Fruit fly (Drosophila melanogaster) whole organism, embryonic: ENCODE data around the gene parvin.

ENCODE experiments used
- Aef1 ChIP-seq: fragments of 200-800 bp; sonication (Bioruptor generic); IDR thresholded peaks from 3 replicates; pipeline ENCODE4 v1.3.6; 2022; ENCODE audit warnings: missing biosample characterization, missing genetic modification characterization
- Antp ChIP-seq: fragments of 200-800 bp; sonication (Bioruptor generic); optimal IDR thresholded peaks from 3 replicates; lab custom pipeline; 2016; ENCODE audit warnings: missing biosample characterization, missing genetic modification characterization
- Asciz ChIP-seq: fragments of 200-800 bp; sonication (Bioruptor generic); optimal IDR thresholded peaks from 2 replicates; lab custom pipeline; 2017; ENCODE audit warnings: missing biosample characterization, mild to moderate bottlenecking, missing genetic modification characterization, missing genetic modification reagents
- C15 ChIP-seq: fragments of 200-800 bp; sonication (Bioruptor generic); IDR thresholded peaks from 3 replicates; pipeline ENCODE4 v1.3.6; 2022; ENCODE audit warnings: missing biosample characterization, missing genetic modification characterization
- CG14441 ChIP-seq: fragments of 200-800 bp; sonication (Bioruptor generic); IDR thresholded peaks from 2 replicates; pipeline ENCODE4 v1.3.6; 2022; ENCODE audit warnings: missing biosample characterization, missing genetic modification characterization
- CG14965 ChIP-seq: fragments of 200-800 bp; sonication (Bioruptor generic); optimal IDR thresholded peaks from 2 replicates; lab custom pipeline; 2016; ENCODE audit warnings: missing biosample characterization, missing genetic modification characterization, borderline replicate concordance
- CG16813 ChIP-seq: fragments of 200-800 bp; sonication (Bioruptor generic); IDR thresholded peaks from 3 replicates; pipeline ENCODE4 v1.3.6; 2022; ENCODE audit warnings: missing biosample characterization, missing genetic modification characterization; ENCODE audit not compliant: partially characterized antibody
- CG17568 ChIP-seq: fragments of 200-800 bp; sonication (Bioruptor generic); optimal IDR thresholded peaks from 2 replicates; lab custom pipeline; 2018; ENCODE audit warnings: missing biosample characterization, mild to moderate bottlenecking, missing genetic modification characterization, moderate library complexity
- CG17612 ChIP-seq: fragments of 200-800 bp; sonication (Bioruptor generic); IDR thresholded peaks from 2 replicates; pipeline ENCODE4 v1.3.6; 2022; ENCODE audit warnings: missing biosample characterization, missing genetic modification characterization
- CG2120 ChIP-seq: fragments of 200-800 bp; sonication (Bioruptor generic); optimal IDR thresholded peaks from 3 replicates; lab custom pipeline; 2016; ENCODE audit warnings: missing biosample characterization, missing genetic modification characterization
- CG2712 ChIP-seq: fragments of 200-800 bp; optimal IDR thresholded peaks from 3 replicates; lab custom pipeline; 2019; ENCODE audit warnings: missing biosample characterization, mild to moderate bottlenecking, missing genetic modification characterization, moderate library complexity
- CG30020 ChIP-seq: fragments of 200-800 bp; optimal IDR thresholded peaks from 2 replicates; lab custom pipeline; 2019; ENCODE audit warnings: missing biosample characterization, mild to moderate bottlenecking, missing genetic modification characterization, moderate library complexity
- CG34224 ChIP-seq: fragments of 200-800 bp; sonication (Bioruptor generic); IDR thresholded peaks from 3 replicates; pipeline ENCODE4 v1.3.6; 2022; ENCODE audit warnings: missing biosample characterization, missing genetic modification characterization; ENCODE audit not compliant: partially characterized antibody
- CG34376 ChIP-seq: fragments of 200-800 bp; sonication (Bioruptor generic); optimal IDR thresholded peaks from 2 replicates; lab custom pipeline; 2018; ENCODE audit warnings: missing biosample characterization, mild to moderate bottlenecking, missing genetic modification characterization
- CG4404 ChIP-seq: fragments of 200-800 bp; sonication (Bioruptor generic); IDR thresholded peaks from 2 replicates; pipeline ENCODE4 v1.3.6; 2022; ENCODE audit warnings: missing biosample characterization, missing genetic modification characterization
- CG5245 ChIP-seq: fragments of 200-800 bp; sonication (Bioruptor generic); optimal IDR thresholded peaks from 3 replicates; lab custom pipeline; 2016; ENCODE audit warnings: missing biosample characterization, missing genetic modification characterization
- CG7556 ChIP-seq: fragments of 200-800 bp; sonication (Bioruptor generic); optimal IDR thresholded peaks from 2 replicates; lab custom pipeline; 2017; ENCODE audit warnings: missing biosample characterization, mild to moderate bottlenecking, missing genetic modification characterization
- CG7839 ChIP-seq: fragments of 200-800 bp; sonication (Bioruptor generic); optimal IDR thresholded peaks from 3 replicates; lab custom pipeline; 2018; ENCODE audit warnings: missing biosample characterization, mild to moderate bottlenecking, missing genetic modification characterization, moderate library complexity
- CG9215 ChIP-seq: fragments of 200-800 bp; sonication (Bioruptor generic); IDR thresholded peaks from 2 replicates; pipeline ENCODE4 v1.3.6; 2022; ENCODE audit warnings: missing biosample characterization, missing genetic modification characterization
- Dp ChIP-seq: fragments of 200-800 bp; sonication (Bioruptor generic); optimal IDR thresholded peaks from 2 replicates; lab custom pipeline; 2018; ENCODE audit warnings: missing biosample characterization, mild to moderate bottlenecking, missing genetic modification characterization, moderate library complexity
- Hey ChIP-seq: fragments of 200-800 bp; sonication (Bioruptor generic); optimal IDR thresholded peaks from 3 replicates; lab custom pipeline; 2018; ENCODE audit warnings: missing biosample characterization, mild to moderate bottlenecking, missing genetic modification characterization
- HmgD ChIP-seq: fragments of 200-800 bp; sonication (Bioruptor generic); optimal IDR thresholded peaks from 3 replicates; lab custom pipeline; 2016; ENCODE audit warnings: missing biosample characterization, missing genetic modification characterization
- Hsf ChIP-seq: fragments of 200-800 bp; sonication (Bioruptor generic); optimal IDR thresholded peaks from 3 replicates; lab custom pipeline; 2016; ENCODE audit warnings: missing biosample characterization, missing genetic modification characterization
- Lim3 ChIP-seq: fragments of 200-800 bp; sonication (Bioruptor generic); IDR thresholded peaks from 2 replicates; pipeline ENCODE4 v1.3.6; 2022; ENCODE audit warnings: missing biosample characterization, missing genetic modification characterization
- Max ChIP-seq: fragments of 200-800 bp; sonication (Bioruptor generic); optimal IDR thresholded peaks from 2 replicates; lab custom pipeline; 2016; ENCODE audit warnings: missing biosample characterization, mild to moderate bottlenecking, missing genetic modification characterization
- Myb ChIP-seq: fragments of 200-800 bp; sonication (Bioruptor generic); optimal IDR thresholded peaks from 2 replicates; lab custom pipeline; 2016; ENCODE audit warnings: missing biosample characterization, missing genetic modification characterization
- NC2α ChIP-seq: fragments of 200-800 bp; sonication (Bioruptor generic); optimal IDR thresholded peaks from 2 replicates; lab custom pipeline; 2016; ENCODE audit warnings: missing biosample characterization, missing genetic modification characterization
- Tbp ChIP-seq: fragments of >200 bp; optimal IDR thresholded peaks from 2 replicates; lab custom pipeline; 2018; ENCODE audit warnings: missing biosample characterization, missing genetic modification characterization
- Usf ChIP-seq: fragments of 200-800 bp; sonication (Bioruptor generic); optimal IDR thresholded peaks from 2 replicates; lab custom pipeline; 2017; ENCODE audit warnings: missing genotype, missing biosample characterization, missing genetic modification characterization
- ac ChIP-seq: fragments of 200-800 bp; sonication (Bioruptor generic); optimal IDR thresholded peaks from 3 replicates; lab custom pipeline; 2017; ENCODE audit warnings: missing biosample characterization, mild to moderate bottlenecking, missing genetic modification characterization
- aop ChIP-seq: fragments of 200-800 bp; sonication (Bioruptor generic); IDR thresholded peaks from 2 replicates; pipeline ENCODE4 v1.3.6; 2022; ENCODE audit warnings: missing biosample characterization, missing genetic modification characterization
- ash1 ChIP-seq: fragments of 200-800 bp; sonication (Bioruptor generic); optimal IDR thresholded peaks from 2 replicates; lab custom pipeline; 2018; ENCODE audit warnings: missing biosample characterization, mild to moderate bottlenecking, missing genetic modification characterization
- bbx ChIP-seq: fragments of 200-800 bp; sonication (Bioruptor generic); IDR thresholded peaks from 2 replicates; pipeline ENCODE4 v1.3.6; 2022; ENCODE audit warnings: missing biosample characterization, missing genetic modification characterization; ENCODE audit not compliant: partially characterized antibody
- bigmax ChIP-seq: fragments of 200-800 bp; sonication (Bioruptor generic); optimal IDR thresholded peaks from 2 replicates; lab custom pipeline; 2018; ENCODE audit warnings: missing biosample characterization, mild to moderate bottlenecking, missing genetic modification characterization
- bsh ChIP-seq, 2 experiments: fragments of 200-800 bp; sonication (Bioruptor generic); optimal IDR thresholded peaks; 2 replicates each; lab custom pipeline; 2017 to 2018; ENCODE audit warnings: mild to moderate bottlenecking in 2 of 2, missing biosample characterization in 2 of 2, missing genetic modification characterization in 2 of 2, moderate library complexity in 1 of 2
- dati ChIP-seq: fragments of 200-800 bp; sonication (Bioruptor generic); IDR thresholded peaks from 2 replicates; pipeline ENCODE4 v1.3.6; 2022; ENCODE audit warnings: missing biosample characterization, missing genetic modification characterization
- dimm ChIP-seq: fragments of 200-800 bp; sonication (Bioruptor generic); IDR thresholded peaks from 2 replicates; pipeline ENCODE4 v1.3.6; 2022; ENCODE audit warnings: missing biosample characterization, missing genetic modification characterization
- en ChIP-seq: fragments of 200-800 bp; sonication (Bioruptor generic); optimal IDR thresholded peaks from 2 replicates; lab custom pipeline; 2016; ENCODE audit warnings: missing biosample characterization, missing genetic modification characterization
- ftz-f1 ChIP-seq: fragments of 200-800 bp; sonication (Bioruptor generic); optimal IDR thresholded peaks from 2 replicates; lab custom pipeline; 2016; ENCODE audit warnings: missing biosample characterization, missing genetic modification characterization
- klu ChIP-seq: fragments of 200-800 bp; sonication (Bioruptor generic); IDR thresholded peaks from 2 replicates; pipeline ENCODE4 v1.3.6; 2022; ENCODE audit warnings: missing biosample characterization, missing genetic modification characterization
- nom ChIP-seq: fragments of 200-800 bp; sonication (Bioruptor generic); optimal IDR thresholded peaks from 2 replicates; lab custom pipeline; 2017; ENCODE audit warnings: missing biosample characterization, missing genetic modification characterization, mild to moderate bottlenecking, moderate library complexity, missing genetic modification reagents
- org-1 ChIP-seq: fragments of 200-800 bp; sonication (Bioruptor generic); optimal IDR thresholded peaks from 2 replicates; lab custom pipeline; 2017; ENCODE audit warnings: missing biosample characterization, missing genetic modification characterization
- pan ChIP-seq, 4 experiments: fragments of >200 bp in 3 of 4; fragments of 200-800 bp in 1 of 4; sonication (Bioruptor generic) in 1 of 4; optimal IDR thresholded peaks in 3 of 4; IDR thresholded peaks in 1 of 4; 2 replicates each; pipeline versions ENCODE4 v1.3.6 to Lab custom; 2017 to 2022; ENCODE audit warnings: missing biosample characterization in 2 of 4, missing genetic modification characterization in 2 of 4, mixed read lengths in 1 of 4
- phol ChIP-seq: fragments of 200-800 bp; sonication (Bioruptor generic); optimal IDR thresholded peaks from 3 replicates; lab custom pipeline; 2018; ENCODE audit warnings: missing biosample characterization, mild to moderate bottlenecking, missing genetic modification characterization, moderate library complexity
- row ChIP-seq: fragments of 200-800 bp; sonication (Bioruptor generic); IDR thresholded peaks from 3 replicates; pipeline ENCODE4 v1.3.6; 2022; ENCODE audit warnings: missing biosample characterization, missing genetic modification characterization
- run ChIP-seq: fragments of 200-800 bp; sonication (Bioruptor generic); optimal IDR thresholded peaks from 3 replicates; lab custom pipeline; 2018; ENCODE audit warnings: missing biosample characterization, mild to moderate bottlenecking, missing genetic modification characterization
- sisA ChIP-seq: fragments of 200-800 bp; sonication (Bioruptor generic); IDR thresholded peaks from 2 replicates; pipeline ENCODE4 v1.3.6; 2022; ENCODE audit warnings: missing biosample characterization, missing genetic modification characterization
- ssp ChIP-seq: fragments of 200-800 bp; sonication (Bioruptor generic); IDR thresholded peaks from 2 replicates; pipeline ENCODE4 v1.3.6; 2022; ENCODE audit warnings: missing biosample characterization, missing genetic modification characterization
- stwl ChIP-seq: fragments of 200-800 bp; sonication (Bioruptor generic); optimal IDR thresholded peaks from 3 replicates; lab custom pipeline; 2018; ENCODE audit warnings: missing biosample characterization, mild to moderate bottlenecking, missing genetic modification characterization, moderate library complexity
- tgo ChIP-seq: fragments of 200-800 bp; sonication (Bioruptor generic); IDR thresholded peaks from 3 replicates; pipeline ENCODE4 v1.3.6; 2022; ENCODE audit warnings: missing biosample characterization, missing genetic modification characterization
- vvl ChIP-seq: fragments of 200-800 bp; sonication (Bioruptor generic); IDR thresholded peaks from 2 replicates; pipeline ENCODE4 v1.3.6; 2022; ENCODE audit warnings: missing biosample characterization, missing genetic modification characterization
- wor ChIP-seq: fragments of 200-800 bp; sonication (Bioruptor generic); IDR thresholded peaks from 2 replicates; pipeline ENCODE4 v1.3.6; 2022; ENCODE audit warnings: missing biosample characterization, missing genetic modification characterization

parvin gene

dm6 chrX:19730844-19731243 is 15.0 kb upstream of the parvin start, which contains the start of gene AP-1-2beta (continued):
- no peak for TF ChIP-seq bsh (GFP tag; optimal IDR thresholded peaks at IDR 0.05; lab: Kevin White, UChicago)
- TF ChIP-seq CG9215 (GFP tag; lab: Robert Waterston, UW), result no peak
- TF ChIP-seq stwl, result peak; percentile 75
- no peak for TF ChIP-seq klu (GFP tag; lab: Robert Waterston, UW)
- no peak for TF ChIP-seq dimm (GFP tag; lab: Robert Waterston, UW)
- TF ChIP-seq ac (GFP tag; lab: Kevin White, UChicago), result no peak
- TF ChIP-seq Dp (GFP tag; lab: Kevin White, UChicago), result peak; percentile 68
- TF ChIP-seq CG2120 (GFP tag; lab: Kevin White, UChicago), result no peak
- no peak for TF ChIP-seq vvl
- TF ChIP-seq ssp (GFP tag; lab: Robert Waterston, UW), result no peak
- TF ChIP-seq C15 (GFP tag; lab: Robert Waterston, UW), result no peak
- TF ChIP-seq CG16813 (GFP tag; lab: Robert Waterston, UW), result peak; percentile 45; the same call in 2 of the 3 replicates
- TF ChIP-seq HmgD (GFP tag; lab: Kevin White, UChicago), result no peak
- TF ChIP-seq Aef1 (GFP tag; lab: Robert Waterston, UW), result no peak
- TF ChIP-seq ftz-f1 (GFP tag; lab: Kevin White, UChicago), result no peak
- TF ChIP-seq wor, result no peak
- TF ChIP-seq CG34224 (GFP tag; lab: Robert Waterston, UW), result peak; percentile 26; the same call in 1 of the 3 replicates
- peak; percentile 28 for TF ChIP-seq CG30020 (tag; lab: Kevin White, UChicago)
- no peak for TF ChIP-seq CG7839 (tag; lab: Kevin White, UChicago)
- peak; percentile 76 for TF ChIP-seq Myb (GFP tag; lab: Kevin White, UChicago)
- no peak for TF ChIP-seq CG4404 (GFP tag; lab: Robert Waterston, UW)
- no peak for TF ChIP-seq aop (GFP tag; lab: Robert Waterston, UW)
- no peak for TF ChIP-seq dati
- no peak for TF ChIP-seq sisA
- TF ChIP-seq row (GFP tag; lab: Robert Waterston, UW), result no peak
- no peak for TF ChIP-seq pan (optimal IDR thresholded peaks at IDR 0.05; lab: Kevin White, UChicago)
- no peak for TF ChIP-seq pan (GFP tag; optimal IDR thresholded peaks at IDR 0.05 in 1 of 2, IDR thresholded peaks at IDR 0.05 in 1 of 2)
- no peak for TF ChIP-seq CG7556 (GFP tag; lab: Kevin White, UChicago)
- TF ChIP-seq Asciz (GFP tag; lab: Kevin White, UChicago), result no peak
- no peak for TF ChIP-seq phol (tag; lab: Kevin White, UChicago)
- no peak for TF ChIP-seq en (GFP tag; lab: Kevin White, UChicago)
- TF ChIP-seq CG34376 (GFP tag; lab: Kevin White, UChicago), result no peak
- TF ChIP-seq CG14441 (GFP tag; lab: Robert Waterston, UW), result no peak
- no peak for TF ChIP-seq CG17612 (GFP tag; lab: Robert Waterston, UW)
- TF ChIP-seq CG17568 (GFP tag; lab: Kevin White, UChicago), result no peak
- TF ChIP-seq CG5245, result no peak
- TF ChIP-seq ash1 (GFP tag; lab: Kevin White, UChicago), result no peak
- TF ChIP-seq Lim3 (GFP tag; lab: Robert Waterston, UW), result no peak
- no peak for TF ChIP-seq Antp
- no peak for TF ChIP-seq run (tag; lab: Kevin White, UChicago)
- TF ChIP-seq Usf (GFP tag; lab: Kevin White, UChicago), result no peak
- TF ChIP-seq Hsf (GFP tag; lab: Kevin White, UChicago), result no peak
- TF ChIP-seq NC2α (GFP tag; lab: Kevin White, UChicago), result no peak
- peak; percentile 38; the same call in 1 of the 2 replicates for TF ChIP-seq bbx (GFP tag; lab: Robert Waterston, UW)
- TF ChIP-seq nom (GFP tag; lab: Kevin White, UChicago), result no peak
- TF ChIP-seq CG2712 (tag; lab: Kevin White, UChicago), result no peak
- TF ChIP-seq bigmax (GFP tag; lab: Kevin White, UChicago), result no peak
- no peak for TF ChIP-seq tgo (GFP tag; lab: Robert Waterston, UW)
- TF ChIP-seq org-1 (GFP tag; lab: Kevin White, UChicago), result no peak
- TF ChIP-seq Tbp (GFP tag; lab: Kevin White, UChicago), result no peak
- no peak for TF ChIP-seq Hey (tag; lab: Kevin White, UChicago)
- no peak for TF ChIP-seq CG14965
- no peak for TF ChIP-seq Max (GFP tag; lab: Kevin White, UChicago)
